Worm (Caenorhabditis elegans) whole organism, mixed stage, embryonic: Measurements from ENCODE around the gene acr-7.

Experiments
- M03D4.4 ChIP-seq: sonication (generic microtip); optimal IDR thresholded peaks from 2 replicates; lab custom pipeline; 2017; ENCODE audit warnings: mild to moderate bottlenecking, missing genetic modification characterization, missing compliant biosample characterization
- bed-3 ChIP-seq: fragments of 200-800 bp; sonication (Bioruptor generic); optimal IDR thresholded peaks from 3 replicates; lab custom pipeline; 2018; ENCODE audit warnings: mild to moderate bottlenecking, missing genetic modification characterization, moderate library complexity, missing compliant biosample characterization
- blmp-1 ChIP-seq: fragments of 150-350 bp; optimal IDR thresholded peaks from 2 replicates; lab custom pipeline; 2014; ENCODE audit warnings: missing biosample characterization, missing genetic modification characterization
- ceh-39 ChIP-seq: fragments of 150-350 bp; optimal IDR thresholded peaks from 2 replicates; lab custom pipeline; 2014; ENCODE audit warnings: missing biosample characterization, missing genetic modification characterization
- ceh-43 ChIP-seq: fragments of 200-800 bp; sonication (Bioruptor generic); optimal IDR thresholded peaks from 2 replicates; lab custom pipeline; 2018; ENCODE audit warnings: mild to moderate bottlenecking, missing genetic modification characterization, moderate library complexity, missing compliant biosample characterization
- ceh-83 ChIP-seq: fragments of 200-800 bp; sonication (Bioruptor generic); optimal IDR thresholded peaks from 2 replicates; lab custom pipeline; 2018; ENCODE audit warnings: mild to moderate bottlenecking, missing genetic modification characterization, missing compliant biosample characterization
- ces-1 ChIP-seq: fragments of 150-350 bp; optimal IDR thresholded peaks from 2 replicates; lab custom pipeline; 2014; ENCODE audit warnings: missing biosample characterization, missing genetic modification reagents, missing genetic modification characterization
- cnd-1 ChIP-seq: fragments of 200-800 bp; sonication (Bioruptor generic); optimal IDR thresholded peaks from 2 replicates; lab custom pipeline; 2018; ENCODE audit warnings: mild to moderate bottlenecking, missing genetic modification characterization, missing compliant biosample characterization
- drap-1 ChIP-seq: fragments of 200-800 bp; sonication (Bioruptor generic); optimal IDR thresholded peaks from 3 replicates; lab custom pipeline; 2018; ENCODE audit warnings: mild to moderate bottlenecking, missing genetic modification characterization, missing compliant biosample characterization
- elt-1 ChIP-seq: sonication (generic microtip); optimal IDR thresholded peaks from 2 replicates; lab custom pipeline; 2017; ENCODE audit warnings: missing genetic modification characterization, mild to moderate bottlenecking, missing compliant biosample characterization, antibody characterized with exemption, moderate library complexity, borderline replicate concordance; ENCODE audit not compliant: insufficient read depth
- elt-3 ChIP-seq: fragments of 150-350 bp; optimal IDR thresholded peaks from 2 replicates; lab custom pipeline; 2014; ENCODE audit warnings: missing biosample characterization, missing genetic modification characterization
- ham-2 ChIP-seq: fragments of 200-800 bp; sonication (Bioruptor generic); optimal IDR thresholded peaks from 2 replicates; lab custom pipeline; 2018; ENCODE audit warnings: mild to moderate bottlenecking, missing genetic modification characterization, missing compliant biosample characterization
- hlh-1 ChIP-seq: fragments of 150-350 bp; optimal IDR thresholded peaks from 2 replicates; lab custom pipeline; 2014; ENCODE audit warnings: missing biosample characterization, missing genetic modification reagents, missing genetic modification characterization
- lin-13 ChIP-seq: fragments of 150-350 bp; optimal IDR thresholded peaks from 2 replicates; lab custom pipeline; 2014; ENCODE audit warnings: missing biosample characterization, missing genetic modification characterization
- lin-32 ChIP-seq: fragments of 200-800 bp; sonication (Bioruptor generic); optimal IDR thresholded peaks from 2 replicates; lab custom pipeline; 2018; ENCODE audit warnings: mild to moderate bottlenecking, missing genetic modification characterization, missing compliant biosample characterization
- lsy-2 ChIP-seq: fragments of 150-350 bp; optimal IDR thresholded peaks from 2 replicates; lab custom pipeline; 2014; ENCODE audit warnings: missing biosample characterization, missing genetic modification characterization
- mab-5 ChIP-seq: fragments of 150-350 bp; optimal IDR thresholded peaks from 2 replicates; lab custom pipeline; 2014; ENCODE audit warnings: missing biosample characterization, missing genetic modification characterization
- mep-1 ChIP-seq: fragments of 150-350 bp; optimal IDR thresholded peaks from 2 replicates; lab custom pipeline; 2017; ENCODE audit warnings: missing biosample characterization, missing genetic modification reagents, missing genetic modification characterization, inconsistent platforms
- mls-2 ChIP-seq: sonication (generic microtip); optimal IDR thresholded peaks from 2 replicates; lab custom pipeline; 2016; ENCODE audit warnings: mild to moderate bottlenecking, missing genetic modification characterization, moderate library complexity, missing compliant biosample characterization
- nhr-12 ChIP-seq: fragments of 150-350 bp; optimal IDR thresholded peaks from 2 replicates; lab custom pipeline; 2014; ENCODE audit warnings: missing biosample characterization, missing genetic modification characterization
- nhr-2 ChIP-seq: fragments of 150-350 bp; optimal IDR thresholded peaks from 2 replicates; lab custom pipeline; 2014; ENCODE audit warnings: missing biosample characterization, missing genetic modification characterization
- nhr-237 ChIP-seq: fragments of 150-350 bp; optimal IDR thresholded peaks from 2 replicates; lab custom pipeline; 2014; ENCODE audit warnings: missing biosample characterization, missing genetic modification characterization
- nhr-28 ChIP-seq: fragments of 150-350 bp; optimal IDR thresholded peaks from 2 replicates; lab custom pipeline; 2014; ENCODE audit warnings: missing biosample characterization, missing genetic modification characterization
- nhr-76 ChIP-seq: sonication (generic microtip); optimal IDR thresholded peaks from 2 replicates; lab custom pipeline; 2017; ENCODE audit warnings: missing biosample characterization, missing genetic modification characterization
- pha-4 ChIP-seq: fragments of 150-350 bp; optimal IDR thresholded peaks from 2 replicates; lab custom pipeline; 2018; ENCODE audit warnings: missing biosample characterization, missing genetic modification reagents, missing genetic modification characterization
- sem-2 ChIP-seq: fragments of 200-800 bp; sonication (Bioruptor generic); optimal IDR thresholded peaks from 2 replicates; lab custom pipeline; 2018; ENCODE audit warnings: mild to moderate bottlenecking, missing genetic modification characterization, missing compliant biosample characterization
- sptf-1 ChIP-seq: sonication (generic microtip); optimal IDR thresholded peaks from 2 replicates; lab custom pipeline; 2017; ENCODE audit warnings: mild to moderate bottlenecking, missing genetic modification characterization, moderate library complexity, missing compliant biosample characterization
- tbx-8 ChIP-seq: fragments of 200-800 bp; sonication (Bioruptor generic); optimal IDR thresholded peaks from 2 replicates; lab custom pipeline; 2018; ENCODE audit warnings: mild to moderate bottlenecking, missing genetic modification characterization, moderate library complexity, missing compliant biosample characterization
- unc-120 ChIP-seq: sonication (generic microtip); optimal IDR thresholded peaks from 2 replicates; lab custom pipeline; 2017; ENCODE audit warnings: missing genetic modification characterization, missing compliant biosample characterization; ENCODE audit not compliant: poor library complexity, severe bottlenecking
- unc-39 ChIP-seq: fragments of 150-350 bp; optimal IDR thresholded peaks from 2 replicates; lab custom pipeline; 2014; ENCODE audit warnings: missing biosample characterization, missing genetic modification characterization
- unc-62 ChIP-seq: fragments of 150-350 bp; optimal IDR thresholded peaks from 2 replicates; lab custom pipeline; 2014; ENCODE audit warnings: missing biosample characterization, missing genetic modification reagents, missing genetic modification characterization
- zip-8 ChIP-seq: fragments of 150-350 bp; optimal IDR thresholded peaks from 2 replicates; lab custom pipeline; 2014; ENCODE audit warnings: missing biosample characterization, missing genetic modification characterization

acr-7 gene

ce11 chrII:7858101-7858500, 8.5 kb upstream of the acr-7 start, which contains the start of gene sds-22:
Gene sds-22, plus strand, starts transcription at chrII:7858401.
- no peak for TF ChIP-seq unc-39
- TF ChIP-seq nhr-12 = no peak
- TF ChIP-seq tbx-8 (GFP tag; lab: Kevin White, UChicago) = no peak
- no peak for TF ChIP-seq pha-4 (tag; lab: Kevin White, UChicago)
- no peak for TF ChIP-seq lin-13 (tag; lab: Kevin White, UChicago)
- no peak for TF ChIP-seq ham-2 (GFP tag; lab: Kevin White, UChicago)
- TF ChIP-seq sptf-1 (tag; lab: Kevin White, UChicago) = no peak
- no peak for TF ChIP-seq nhr-237 (tag; lab: Kevin White, UChicago)

DNA sequence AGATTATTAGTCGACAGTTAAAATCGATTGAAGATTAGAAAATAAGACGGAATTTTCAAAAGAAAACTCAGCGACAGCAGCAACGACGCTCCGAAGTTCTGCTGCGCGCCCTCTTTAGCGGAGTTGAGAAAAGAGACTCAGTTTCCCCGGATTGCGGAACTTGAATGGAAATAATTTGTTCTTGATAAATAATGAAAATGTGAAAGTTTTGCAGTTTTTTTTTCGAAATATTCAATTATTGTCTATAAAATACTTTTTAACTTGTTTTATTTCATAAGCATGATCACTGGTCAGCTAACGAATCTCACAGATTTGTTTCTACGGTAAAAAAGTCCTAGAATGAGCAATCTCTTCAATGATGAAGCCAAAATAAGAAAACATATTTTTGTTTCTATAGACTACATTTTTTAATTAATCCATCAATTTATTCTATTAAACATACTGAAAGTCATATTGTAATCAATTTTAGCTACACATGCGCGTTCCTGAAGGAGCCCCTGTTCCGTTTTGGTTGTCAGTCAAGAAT, 8.0 kb upstream of the acr-7 start, which contains the start of the genes cec-3 and T09A5.15:
cec-3 (minus strand) TSS at position 116 of the 526 bp plus-strand sequence.
T09A5.15 (plus strand) TSS at position 476 of the 526 bp plus-strand sequence.
- TF ChIP-seq unc-120 (tag; lab: Kevin White, UChicago) = peak; percentile 56
- no peak for TF ChIP-seq bed-3 (GFP tag; lab: Kevin White, UChicago)
- no peak for TF ChIP-seq nhr-28 (tag; lab: Kevin White, UChicago)
- peak; percentile 54 for TF ChIP-seq ces-1
- no peak for TF ChIP-seq zip-8 (tag; lab: Kevin White, UChicago)
- TF ChIP-seq nhr-76 (tag; lab: Kevin White, UChicago) = no peak
- no peak for TF ChIP-seq blmp-1 (tag; lab: Kevin White, UChicago)
- no peak for TF ChIP-seq lin-32 (GFP tag; lab: Kevin White, UChicago)
- no peak for TF ChIP-seq cnd-1
- TF ChIP-seq ham-2 (GFP tag; lab: Kevin White, UChicago) = no peak
- TF ChIP-seq drap-1 = no peak
- TF ChIP-seq ceh-83 (GFP tag; lab: Kevin White, UChicago) = no peak
- peak; percentile 24 for TF ChIP-seq lsy-2 (tag; lab: Kevin White, UChicago)
- TF ChIP-seq mls-2 (tag; lab: Kevin White, UChicago) = no peak
- peak; percentile 28 for TF ChIP-seq mab-5 (tag; lab: Kevin White, UChicago)
- TF ChIP-seq nhr-12 = no peak
- no peak for TF ChIP-seq sptf-1 (tag; lab: Kevin White, UChicago)
- no peak for TF ChIP-seq M03D4.4 (tag; lab: Kevin White, UChicago)
- no peak for TF ChIP-seq elt-3 (tag; lab: Kevin White, UChicago)
- no peak for TF ChIP-seq ceh-39 (tag; lab: Kevin White, UChicago)
- TF ChIP-seq nhr-237 (tag; lab: Kevin White, UChicago) = peak; percentile 65
- TF ChIP-seq unc-62 (GFP tag; lab: Kevin White, UChicago) = no peak
- peak; percentile 9 for TF ChIP-seq mep-1 (tag; lab: Kevin White, UChicago)
- no peak for TF ChIP-seq nhr-2

DNA sequence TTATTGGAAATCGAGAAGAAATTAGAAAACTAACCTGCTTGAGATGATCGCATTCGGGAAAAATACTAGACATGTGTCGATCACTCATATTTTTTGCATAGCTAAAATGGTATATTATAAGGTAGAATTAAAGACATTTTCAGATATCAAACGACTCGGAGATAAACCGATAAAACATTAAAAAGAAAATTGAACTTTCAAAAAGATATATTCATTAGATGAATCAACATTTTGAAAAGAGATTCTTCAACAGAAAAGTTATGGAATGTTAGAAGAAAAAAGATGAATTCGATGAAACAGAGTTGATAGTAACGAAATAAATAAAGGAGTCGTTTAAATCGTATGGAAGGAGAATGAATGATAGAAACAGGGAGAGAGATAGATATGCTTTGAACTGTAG, 6.0 kb upstream of the acr-7 start, which contains the start of gene mdmh-35:
mdmh-35 (minus strand) TSS at position 101 of the 400 bp plus-strand sequence.
- TF ChIP-seq sem-2 (GFP tag; lab: Kevin White, UChicago) (no peak), mls-2 (tag; lab: Kevin White, UChicago) (no peak)

DNA sequence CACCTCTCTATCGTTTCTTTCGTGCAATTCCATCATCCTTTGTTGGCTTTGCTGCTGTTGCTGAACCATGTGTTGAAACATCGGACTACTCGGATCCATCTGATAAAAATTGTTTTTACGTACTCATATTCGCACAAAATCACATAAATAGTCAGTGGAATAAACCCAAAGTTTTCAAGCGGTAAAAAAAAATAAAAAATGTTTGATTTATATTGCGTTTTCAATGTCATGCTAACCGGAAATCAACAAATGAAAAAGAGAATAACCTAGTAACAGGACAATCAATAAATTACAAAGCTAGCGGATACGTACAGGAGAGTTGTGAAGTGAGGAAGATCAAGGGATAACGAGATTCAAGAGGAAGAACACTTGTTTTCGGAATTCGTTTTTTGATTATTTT, 5.3 kb upstream of the acr-7 start, which contains the start of gene mdt-10:
mdt-10 (minus strand) TSS at position 101 of the 400 bp plus-strand sequence.
- no peak for TF ChIP-seq hlh-1
- no peak for TF ChIP-seq nhr-2

ce11 chrII:7853679-7854078, 4.1 kb upstream of the acr-7 start, which contains the start of gene T09A5.5:
Gene T09A5.5, minus strand, starts transcription at chrII:7853779.
- TF ChIP-seq elt-1 = no peak
- no peak for TF ChIP-seq tbx-8 (GFP tag; lab: Kevin White, UChicago)
- no peak for TF ChIP-seq ceh-39 (tag; lab: Kevin White, UChicago)
- no peak for TF ChIP-seq nhr-237 (tag; lab: Kevin White, UChicago)
- TF ChIP-seq ceh-83 (GFP tag; lab: Kevin White, UChicago) = no peak
- no peak for TF ChIP-seq nhr-76 (tag; lab: Kevin White, UChicago)
- no peak for TF ChIP-seq lin-32 (GFP tag; lab: Kevin White, UChicago)
- no peak for TF ChIP-seq drap-1
- no peak for TF ChIP-seq ceh-43
- TF ChIP-seq mls-2 (tag; lab: Kevin White, UChicago) = no peak
- TF ChIP-seq nhr-28 (tag; lab: Kevin White, UChicago) = no peak
- no peak for TF ChIP-seq cnd-1
- no peak for TF ChIP-seq mab-5 (tag; lab: Kevin White, UChicago)
- no peak for TF ChIP-seq nhr-12
- TF ChIP-seq sptf-1 (tag; lab: Kevin White, UChicago) = no peak
- no peak for TF ChIP-seq hlh-1
- TF ChIP-seq unc-120 (tag; lab: Kevin White, UChicago) = no peak
